Worm (Caenorhabditis elegans) whole organism, early embryonic: ENCODE results near the gene ZK418.5.

Source experiments
- ama-1 ChIP-seq: fragments of 150-350 bp; optimal IDR thresholded peaks from 2 replicates; lab custom pipeline; 2014
- ceh-36 ChIP-seq: sonication (generic microtip); optimal IDR thresholded peaks from 2 replicates; lab custom pipeline; 2016; ENCODE audit warnings: missing genetic modification characterization, inconsistent platforms, missing compliant biosample characterization
- scrt-1 ChIP-seq: fragments of 200-800 bp; sonication (Bioruptor generic); IDR thresholded peaks from 2 replicates; pipeline ENCODE4 v1.3.6; 2022; ENCODE audit warnings: missing genetic modification characterization, missing compliant biosample characterization
- tbx-37 ChIP-seq: fragments of 200-800 bp; sonication (Bioruptor generic); conservative IDR thresholded peaks from 2 replicates; pipeline ENCODE4 v1.3.6; 2022; ENCODE audit warnings: missing genetic modification reagents, missing genetic modification characterization, missing compliant biosample characterization

- TF ChIP-seq ama-1 (no peak), scrt-1 (GFP tag; lab: Robert Waterston, UW) (no peak), tbx-37 (GFP tag; lab: Robert Waterston, UW) (no peak), ceh-36 (tag; lab: Kevin White, UChicago) (no peak)
Observed at ce11 chrIII:7114952-7115488, 41.4 kb upstream of the ZK418.5 start, which contains the start of gene nhr-10.
